Worm (Caenorhabditis elegans): ENCODE data around the gene mks-5.

DNA sequence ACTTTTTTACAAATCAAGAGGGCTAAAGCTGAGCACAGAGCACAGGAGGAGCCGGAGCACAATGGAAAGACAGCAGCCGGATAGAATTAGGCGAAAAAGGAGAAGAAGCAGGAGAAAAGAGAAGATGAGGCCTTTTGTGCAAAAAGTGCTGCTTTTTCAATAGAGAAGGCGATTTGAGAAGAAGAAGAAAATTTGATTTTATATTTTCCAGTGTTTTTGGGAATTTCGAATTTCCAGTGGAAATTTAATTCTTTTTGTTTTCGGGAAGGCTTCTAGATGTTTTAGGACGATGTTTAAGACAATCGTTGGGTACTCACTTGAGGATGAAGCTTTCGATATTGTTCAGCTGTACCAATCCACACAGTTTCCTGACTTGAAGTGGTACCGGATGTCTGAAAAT is 33.7 kb downstream of the mks-5 start:
- TF ChIP-seq nfya-1 (tag; optimal IDR thresholded peaks at IDR 0.05; ENCODE audit: borderline replicate concordance, insufficient read depth) (no peak), efl-1 (GFP tag; optimal IDR thresholded peaks at IDR 0.05) (no peak)

All from whole organism, young adult.